Fruit fly (Drosophila melanogaster): Measurements from ENCODE around the gene dachs.

DNA sequence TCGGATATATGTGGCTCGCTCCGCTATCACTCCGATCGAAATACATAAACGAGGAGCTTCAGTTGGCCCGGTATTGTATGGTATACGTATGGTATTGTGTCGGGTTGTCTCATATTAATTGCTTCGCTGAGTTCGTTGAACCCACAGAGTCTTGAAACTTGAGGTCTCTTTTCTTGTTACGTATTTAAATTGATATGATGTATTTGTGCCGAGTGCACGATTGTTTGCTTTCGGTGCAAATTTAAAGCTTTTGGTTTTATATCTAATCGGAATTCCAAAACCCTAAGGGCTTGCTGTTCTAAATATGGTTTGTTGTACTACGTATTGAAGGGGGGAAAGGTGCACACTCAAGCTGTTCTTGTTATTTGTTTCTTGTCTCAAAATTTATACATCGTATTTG, 41.4 kb upstream of the dachs start:
- TF ChIP-seq rn (GFP tag; IDR thresholded peaks at IDR 0.05) (no peak), CG8159 (tag; optimal IDR thresholded peaks at IDR 0.05) (no peak), CG10348 (GFP tag; IDR thresholded peaks at IDR 0.05) (no peak), gl (tag; optimal IDR thresholded peaks at IDR 0.05) (no peak), CG15710 (tag; optimal IDR thresholded peaks at IDR 0.05) (no peak), CG9948 (tag; optimal IDR thresholded peaks at IDR 0.05) (no peak), Pif1A (GFP tag; optimal IDR thresholded peaks at IDR 0.05) (no peak), CG13204 (GFP tag; optimal IDR thresholded peaks at IDR 0.05) (no peak), CG34367 (tag; optimal IDR thresholded peaks at IDR 0.05) (no peak)
